Worm (Caenorhabditis elegans): Measurements from ENCODE around the gene dnc-1.
A peak's percentile ranks its signal among the peaks of the same experiment; 100 is the strongest.

Gene dnc-1

DNA sequence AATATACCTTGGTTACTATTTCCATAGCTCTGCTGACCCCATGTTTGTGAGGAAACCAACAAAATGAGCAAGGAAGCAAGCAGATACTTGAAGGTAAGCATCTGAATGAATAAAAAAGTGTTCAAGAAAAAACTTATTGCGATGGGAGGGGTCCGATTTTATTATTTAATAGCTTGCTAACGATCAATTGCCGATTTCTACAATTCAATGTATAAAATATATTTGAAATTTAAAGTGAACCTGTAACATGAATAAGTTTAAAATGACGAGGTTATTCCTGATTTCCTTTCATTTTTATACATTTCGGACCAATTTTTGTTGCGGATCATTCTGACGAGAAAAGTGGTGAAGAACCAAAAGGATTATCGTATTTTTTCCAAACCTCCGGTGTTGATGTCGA lies 36.5 kb downstream of the dnc-1 start, which contains the start of gene srlf-13:
srlf-13 (minus strand) TSS at position 101 of the 400 bp plus-strand sequence.
- no peak for TF ChIP-seq hlh-4 (tag; optimal IDR thresholded peaks at IDR 0.05)
- no peak for TF ChIP-seq aly-2 (tag; optimal IDR thresholded peaks at IDR 0.05)
- TF ChIP-seq lin-39 (tag; optimal IDR thresholded peaks at IDR 0.05): no peak

DNA sequence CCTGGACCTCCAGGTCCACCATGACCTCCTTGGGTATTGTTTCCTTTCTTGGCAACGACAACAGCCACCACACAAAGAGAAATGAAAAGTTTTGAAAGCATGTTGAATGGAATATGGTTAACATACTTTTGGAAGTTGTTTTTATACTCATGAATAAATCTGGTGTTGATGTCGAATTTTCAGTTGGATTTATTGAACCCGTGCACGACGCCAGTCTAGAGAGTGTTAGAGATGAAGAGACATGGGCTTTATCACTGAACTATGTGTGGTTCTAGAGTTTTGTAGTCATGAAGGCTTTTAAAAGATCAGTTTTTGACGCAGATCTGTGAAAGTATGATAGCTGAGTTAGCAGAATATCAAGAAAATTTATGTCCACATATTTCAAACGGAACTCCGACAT lies 38.7 kb downstream of the dnc-1 start, which contains the start of gene srlf-14:
srlf-14 (minus strand) TSS at position 101 of the 400 bp plus-strand sequence.
- TF ChIP-seq nhr-84 (tag; optimal IDR thresholded peaks at IDR 0.05): no peak

DNA sequence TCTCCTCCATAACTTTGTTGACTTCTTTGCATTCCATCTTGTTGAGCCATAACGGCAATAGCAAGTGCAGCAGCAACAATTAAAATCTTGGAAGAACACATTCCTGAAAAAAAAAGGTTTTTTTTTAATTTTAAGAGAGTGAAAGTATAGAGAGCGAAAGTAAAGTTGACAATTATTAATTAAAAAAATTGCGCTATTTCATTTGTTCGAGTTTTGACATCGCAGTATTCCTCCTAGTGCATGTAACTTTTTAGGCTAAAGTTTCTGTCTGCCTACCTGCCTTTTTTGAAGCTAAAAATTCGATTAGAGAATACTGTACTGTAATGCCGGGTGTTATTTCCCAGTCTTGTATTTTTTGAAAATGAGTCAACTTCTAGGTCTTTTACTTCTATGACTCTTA lies 41.0 kb downstream of the dnc-1 start, which contains the start of gene srlf-12:
srlf-12 (minus strand) TSS at position 101 of the 400 bp plus-strand sequence.
- TF ChIP-seq nhr-237 (tag; optimal IDR thresholded peaks at IDR 0.05) (no peak), ceh-88 (GFP tag; IDR thresholded peaks at IDR 0.05) (no peak), unc-130 (tag; optimal IDR thresholded peaks at IDR 0.05) (no peak), lin-15B (tag; optimal IDR thresholded peaks at IDR 0.05) (no peak), aha-1 (tag; optimal IDR thresholded peaks at IDR 0.05) (no peak), elt-3 (tag; optimal IDR thresholded peaks at IDR 0.05) (no peak), tlp-1 (tag; optimal IDR thresholded peaks at IDR 0.05) (no peak), fos-1 (tag; optimal IDR thresholded peaks at IDR 0.05) (no peak), efl-3 (GFP tag; optimal IDR thresholded peaks at IDR 0.05) (no peak), F16B12.6 (tag; optimal IDR thresholded peaks at IDR 0.05) (no peak), nhr-76 (tag; optimal IDR thresholded peaks at IDR 0.05) (no peak), lin-14 (GFP tag; optimal IDR thresholded peaks at IDR 0.05) (no peak), Y116A8C.19 (tag; optimal IDR thresholded peaks at IDR 0.05; ENCODE audit: borderline replicate concordance) (no peak), nhr-85 (tag) (no peak), C34B4.2 (tag; optimal IDR thresholded peaks at IDR 0.05) (no peak), snpc-4 (tag; optimal IDR thresholded peaks at IDR 0.05) (no peak), nhr-12 (tag; optimal IDR thresholded peaks at IDR 0.05) (no peak)

DNA sequence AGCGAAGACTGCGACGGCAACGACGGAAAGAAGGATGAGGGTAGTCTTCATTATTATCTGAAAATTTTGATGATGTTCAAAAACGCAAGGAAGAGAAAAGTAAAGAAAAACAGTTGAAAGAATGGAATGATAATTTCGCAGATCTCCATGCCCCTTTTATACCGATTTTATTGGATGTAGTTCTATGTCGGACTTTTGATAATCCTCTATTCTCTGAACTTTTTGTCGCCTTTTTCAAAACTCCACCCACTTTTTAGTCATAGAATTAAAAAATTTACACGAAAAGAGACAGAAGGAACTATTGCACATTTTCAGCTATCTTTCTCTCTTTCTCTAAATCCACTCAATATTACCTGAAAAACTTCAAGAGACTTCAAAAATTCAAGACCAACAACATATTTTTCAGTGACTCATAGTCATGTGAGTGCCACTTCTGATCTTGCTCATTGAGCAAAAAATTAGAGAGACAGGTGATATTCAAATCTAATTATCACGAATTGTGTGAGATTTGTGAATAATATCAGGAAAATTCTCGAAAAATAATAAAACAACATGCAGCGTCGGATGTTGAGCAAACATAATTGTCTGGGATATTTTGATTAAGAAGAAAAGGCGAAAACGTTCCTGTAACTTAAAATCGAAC lies 43.1 kb downstream of the dnc-1 start, which contains the start of gene F13E9.15:
F13E9.15 (minus strand) TSS at position 51 of the 643 bp plus-strand sequence.
- TF ChIP-seq fkh-4 (tag; optimal IDR thresholded peaks at IDR 0.05; ENCODE audit: borderline replicate concordance) (no peak), nhr-20 (tag; optimal IDR thresholded peaks at IDR 0.05) (peak; percentile 2), fos-1 (tag; optimal IDR thresholded peaks at IDR 0.05) (peak; percentile 10), efl-3 (GFP tag; optimal IDR thresholded peaks at IDR 0.05) (no peak), nhr-71 (tag; optimal IDR thresholded peaks at IDR 0.05) (peak; percentile 71), fkh-8 (tag; optimal IDR thresholded peaks at IDR 0.05) (peak; percentile 89), ceh-88 (GFP tag; IDR thresholded peaks at IDR 0.05) (no peak), ztf-4 (tag; optimal IDR thresholded peaks at IDR 0.05) (no peak), ceh-63 (GFP tag; optimal IDR thresholded peaks at IDR 0.05) (no peak), nhr-47 (tag; optimal IDR thresholded peaks at IDR 0.05) (peak; percentile 63), jun-1 (tag; optimal IDR thresholded peaks at IDR 0.05) (no peak), ceh-90 (tag; optimal IDR thresholded peaks at IDR 0.05) (peak; percentile 36), ces-1 (GFP tag; optimal IDR thresholded peaks at IDR 0.05) (no peak), fkh-10 (GFP tag; optimal IDR thresholded peaks at IDR 0.05) (peak; percentile 17), pag-3 (tag; optimal IDR thresholded peaks at IDR 0.05; ENCODE audit: borderline replicate concordance, insufficient read depth) (no peak), xbp-1 (tag; optimal IDR thresholded peaks at IDR 0.05) (no peak), lir-3 (tag; optimal IDR thresholded peaks at IDR 0.05; ENCODE audit: poor library complexity) (no peak), mep-1 (tag; optimal IDR thresholded peaks at IDR 0.05) (no peak), unc-86 (tag; optimal IDR thresholded peaks at IDR 0.05) (no peak), hlh-4 (tag; optimal IDR thresholded peaks at IDR 0.05) (peak; percentile 96), ceh-8 (GFP tag; optimal IDR thresholded peaks at IDR 0.05) (peak; percentile 70), nhr-76 (tag; optimal IDR thresholded peaks at IDR 0.05) (no peak)

Data from whole organism, L1 larva.